Worm (Caenorhabditis elegans): Measurements from ENCODE around the gene eif-3.B.

Gene eif-3.B

ce11 chrII:14801086-14801531, 5.9 kb downstream of the eif-3.B start (continued):
- no peak for TF ChIP-seq unc-130 (GFP tag; optimal IDR thresholded peaks at IDR 0.05)
- TF ChIP-seq athp-1 (tag; optimal IDR thresholded peaks at IDR 0.05): no peak
- no peak for TF ChIP-seq mel-28 (tag; optimal IDR thresholded peaks at IDR 0.05; ENCODE audit: borderline replicate concordance)
- no peak for TF ChIP-seq nhr-27 (tag; optimal IDR thresholded peaks at IDR 0.05)
- TF ChIP-seq dpl-1 (GFP tag; optimal IDR thresholded peaks at IDR 0.05): no peak
- TF ChIP-seq attf-5 (GFP tag; optimal IDR thresholded peaks at IDR 0.05): no peak
- TF ChIP-seq nfyb-1 (GFP tag; IDR thresholded peaks at IDR 0.05): peak; percentile 73
- TF ChIP-seq bed-2 (GFP tag; IDR thresholded peaks at IDR 0.05): no peak
- no peak for TF ChIP-seq ceh-58 (GFP tag; IDR thresholded peaks at IDR 0.05)
- no peak for TF ChIP-seq B0035.1 (tag; optimal IDR thresholded peaks at IDR 0.05)
- peak; percentile 52; the same call in 1 of the 2 replicates for TF ChIP-seq D2030.7 (GFP tag; IDR thresholded peaks at IDR 0.05)
- no peak for TF ChIP-seq egrh-3 (GFP tag; IDR thresholded peaks at IDR 0.05)
- no peak for TF ChIP-seq lir-1 (GFP tag; conservative IDR thresholded peaks at IDR 0.05)
- no peak for TF ChIP-seq attf-3 (GFP tag; conservative IDR thresholded peaks at IDR 0.05)
- TF ChIP-seq dpff-1 (tag; optimal IDR thresholded peaks at IDR 0.05): no peak
- no peak for TF ChIP-seq Y67H2A.10 (GFP tag; conservative IDR thresholded peaks at IDR 0.05)
- no peak for TF ChIP-seq F57A8.1 (GFP tag; optimal IDR thresholded peaks at IDR 0.05)
- no peak for TF ChIP-seq madf-10 (tag; optimal IDR thresholded peaks at IDR 0.05)
- TF ChIP-seq C06A6.2 (GFP tag; conservative IDR thresholded peaks at IDR 0.05): 0 out of 2 replicates have a peak, but pooled peaks have one; percentile 32
- TF ChIP-seq mxl-1 (tag; optimal IDR thresholded peaks at IDR 0.05): no peak
- TF ChIP-seq hmg-20 (GFP tag; IDR thresholded peaks at IDR 0.05): no peak
- no peak for TF ChIP-seq sdz-38 (tag; optimal IDR thresholded peaks at IDR 0.05)
- no peak for TF ChIP-seq hlh-12 (tag; optimal IDR thresholded peaks at IDR 0.05)
- no peak for TF ChIP-seq zim-3 (tag; optimal IDR thresholded peaks at IDR 0.05)
- TF ChIP-seq atf-7 (tag; optimal IDR thresholded peaks at IDR 0.05): no peak
- peak; percentile 57 for TF ChIP-seq rpc-1 (optimal IDR thresholded peaks at IDR 0.05)
- peak; percentile 48 for TF ChIP-seq rpc-1 (tag; optimal IDR thresholded peaks at IDR 0.05)
- TF ChIP-seq F22D6.2 (tag; optimal IDR thresholded peaks at IDR 0.05): no peak
- TF ChIP-seq F39B2.1 (GFP tag; IDR thresholded peaks at IDR 0.05): no peak
- no peak for TF ChIP-seq T26A5.8 (tag; optimal IDR thresholded peaks at IDR 0.05)
- TF ChIP-seq snpc-1.1 (tag; optimal IDR thresholded peaks at IDR 0.05; ENCODE audit: insufficient read depth): no peak
- no peak for TF ChIP-seq egl-44 (GFP tag; IDR thresholded peaks at IDR 0.05)
- no peak for TF ChIP-seq rcor-1 (GFP tag; IDR thresholded peaks at IDR 0.05)
- no peak for TF ChIP-seq nhr-80 (tag; optimal IDR thresholded peaks at IDR 0.05)
- peak; percentile 62 for TF ChIP-seq B0261.1 (tag; optimal IDR thresholded peaks at IDR 0.05)
- no peak for TF ChIP-seq ceh-40 (GFP tag; IDR thresholded peaks at IDR 0.05)
- peak; percentile 88 for TF ChIP-seq F33H1.4 (GFP tag; IDR thresholded peaks at IDR 0.05)
- 0 out of 2 replicates have a peak, but pooled peaks have one; percentile 31 for TF ChIP-seq zfh-2 (GFP tag; conservative IDR thresholded peaks at IDR 0.05)
- TF ChIP-seq ceh-27 (GFP tag; optimal IDR thresholded peaks at IDR 0.05): peak; percentile 29
- TF ChIP-seq F23B12.7 (tag; optimal IDR thresholded peaks at IDR 0.05; ENCODE audit: insufficient read depth): no peak
- TF ChIP-seq ets-4 (GFP tag; optimal IDR thresholded peaks at IDR 0.05): no peak
- TF ChIP-seq efl-1 (GFP tag; optimal IDR thresholded peaks at IDR 0.05): no peak
- no peak for TF ChIP-seq ztf-18 (tag; optimal IDR thresholded peaks at IDR 0.05)
- TF ChIP-seq dox-1 (GFP tag; IDR thresholded peaks at IDR 0.05): peak; percentile 53; the same call in 1 of the 2 replicates
- TF ChIP-seq cebp-2 (GFP tag; IDR thresholded peaks at IDR 0.05): no peak
- no peak for TF ChIP-seq F37B4.10 (GFP tag; IDR thresholded peaks at IDR 0.05)
- peak; percentile 30 for TF ChIP-seq K12H6.12 (tag; optimal IDR thresholded peaks at IDR 0.05)
- 0 out of 2 replicates have a peak, but pooled peaks have one; percentile 53 for TF ChIP-seq ekl-4 (GFP tag; IDR thresholded peaks at IDR 0.05)
- peak; percentile 43; the same call in 1 of the 2 replicates for TF ChIP-seq hmg-1.2 (GFP tag; IDR thresholded peaks at IDR 0.05)
- TF ChIP-seq nfya-1 (tag; optimal IDR thresholded peaks at IDR 0.05; ENCODE audit: borderline replicate concordance, insufficient read depth): no peak

All from whole organism, young adult.